Worm (Caenorhabditis elegans): Measurements from ENCODE around the gene ZK632.14.

DNA sequence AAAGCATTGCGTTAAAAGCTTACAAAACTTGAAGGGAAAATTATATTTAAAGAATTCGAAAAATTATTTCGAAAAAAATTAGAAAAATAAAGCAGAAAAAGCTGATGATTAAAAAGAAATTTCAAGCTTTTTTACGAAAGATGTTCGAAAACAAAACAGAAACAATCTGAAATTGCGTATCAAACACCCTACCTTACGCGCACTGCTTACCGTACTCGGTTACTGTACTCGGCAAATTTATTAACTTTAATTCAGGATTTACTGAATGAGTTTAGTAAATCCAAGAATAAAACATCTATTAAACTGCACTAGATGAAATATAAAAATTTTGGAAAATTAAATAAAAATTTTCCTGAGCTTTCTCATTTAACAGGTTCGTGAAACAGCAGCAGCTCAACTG is 49.2 kb downstream of the ZK632.14 start:
- TF ChIP-seq him-1 (tag; optimal IDR thresholded peaks at IDR 0.05) (no peak), dao-5 (tag; optimal IDR thresholded peaks at IDR 0.05) (no peak), W03F9.2 (tag; optimal IDR thresholded peaks at IDR 0.05) (no peak)
